Worm (Caenorhabditis elegans): Measurements from ENCODE around the gene R148.4.

DNA sequence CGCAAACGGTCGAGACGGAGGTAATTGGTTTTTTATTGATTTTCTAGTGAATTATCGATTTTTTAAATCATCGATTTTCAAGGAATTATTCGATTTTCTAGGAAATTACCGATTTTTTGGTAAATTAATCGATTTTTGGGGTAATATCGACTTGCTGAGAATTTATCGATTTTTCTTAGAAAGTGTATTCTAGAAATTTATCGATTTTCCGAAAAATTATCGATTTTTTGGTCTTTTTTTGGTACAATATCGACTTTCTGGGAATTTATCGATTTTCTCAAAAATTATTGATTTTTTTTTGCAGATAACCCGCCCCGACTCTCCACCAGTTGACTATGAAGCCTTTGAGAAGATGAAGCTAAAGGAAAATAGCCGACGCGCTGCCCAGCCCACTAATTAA lies 854 bp upstream of the R148.4 start:
- TF ChIP-seq fkh-3 (tag; optimal IDR thresholded peaks at IDR 0.05) (no peak), tlf-1 (GFP tag; optimal IDR thresholded peaks at IDR 0.05) (no peak), tbx-9 (tag; optimal IDR thresholded peaks at IDR 0.05; ENCODE audit: borderline replicate concordance) (no peak), ceh-91 (GFP tag; IDR thresholded peaks at IDR 0.05) (no peak), F52B5.7 (tag; optimal IDR thresholded peaks at IDR 0.05) (no peak), attf-5 (GFP tag; optimal IDR thresholded peaks at IDR 0.05) (no peak), attf-6 (GFP tag; IDR thresholded peaks at IDR 0.05) (no peak), hrde-1 (tag; optimal IDR thresholded peaks at IDR 0.05; ENCODE audit: borderline replicate concordance) (no peak), egl-18 (GFP tag; IDR thresholded peaks at IDR 0.05) (no peak), F49E8.2 (tag; optimal IDR thresholded peaks at IDR 0.05; ENCODE audit: insufficient read depth) (no peak), nfyb-1 (GFP tag; IDR thresholded peaks at IDR 0.05) (no peak), F57A8.1 (GFP tag; optimal IDR thresholded peaks at IDR 0.05) (no peak)
